Worm (Caenorhabditis elegans): ENCODE data around the gene hst-2.

DNA sequence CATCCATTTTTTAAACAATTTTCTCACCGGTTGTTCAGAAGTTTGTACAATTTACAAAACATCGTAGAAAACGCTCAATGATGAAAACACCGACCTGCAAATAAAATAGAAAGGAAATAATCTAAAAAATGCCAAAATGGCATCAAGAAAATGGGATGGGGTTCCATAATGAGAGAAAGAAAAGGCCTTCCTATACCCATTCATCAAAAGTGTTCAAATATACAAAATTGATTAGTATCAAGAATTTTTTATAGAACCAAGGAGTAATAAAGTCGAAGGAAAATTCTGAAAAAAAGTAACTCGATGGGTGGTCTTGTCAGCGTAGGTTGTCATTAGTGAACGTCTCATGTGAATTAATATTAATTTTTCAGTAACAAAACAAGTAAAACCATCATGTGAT, 19.6 kb upstream of the hst-2 start, which contains the start of gene C34F6.12:
- TF ChIP-seq aly-2 (tag; optimal IDR thresholded peaks at IDR 0.05) (no peak), lin-39 (tag; optimal IDR thresholded peaks at IDR 0.05) (no peak), egl-27 (tag; optimal IDR thresholded peaks at IDR 0.05) (no peak), alr-1 (tag; optimal IDR thresholded peaks at IDR 0.05) (no peak), unc-39 (tag; optimal IDR thresholded peaks at IDR 0.05) (no peak), lin-11 (tag; optimal IDR thresholded peaks at IDR 0.05) (no peak), nhr-237 (tag; optimal IDR thresholded peaks at IDR 0.05) (no peak), snpc-4 (tag; optimal IDR thresholded peaks at IDR 0.05) (no peak), dmd-4 (tag; optimal IDR thresholded peaks at IDR 0.05) (no peak), ama-1 (optimal IDR thresholded peaks at IDR 0.05) (no peak), lsy-2 (tag; optimal IDR thresholded peaks at IDR 0.05) (no peak), mdl-1 (tag; optimal IDR thresholded peaks at IDR 0.05) (no peak)

Measured in whole organism, L2 larva.